Worm (Caenorhabditis elegans) whole organism, mixed stage, embryonic: ENCODE measurements around the gene bmk-1.

Experiments
- lin-32 ChIP-seq: fragments of 200-800 bp; sonication (Bioruptor generic); optimal IDR thresholded peaks from 2 replicates; lab custom pipeline; 2018; ENCODE audit warnings: mild to moderate bottlenecking, missing genetic modification characterization, missing compliant biosample characterization
- nhr-76 ChIP-seq: sonication (generic microtip); optimal IDR thresholded peaks from 2 replicates; lab custom pipeline; 2017; ENCODE audit warnings: missing biosample characterization, missing genetic modification characterization
- pha-4 ChIP-seq: fragments of 150-350 bp; optimal IDR thresholded peaks from 2 replicates; lab custom pipeline; 2018; ENCODE audit warnings: missing biosample characterization, missing genetic modification reagents, missing genetic modification characterization
- snpc-4 ChIP-seq: fragments of 150-350 bp; optimal IDR thresholded peaks from 2 replicates; lab custom pipeline; 2014; ENCODE audit warnings: missing biosample characterization, missing genetic modification characterization
- sptf-1 ChIP-seq: sonication (generic microtip); optimal IDR thresholded peaks from 2 replicates; lab custom pipeline; 2017; ENCODE audit warnings: mild to moderate bottlenecking, missing genetic modification characterization, moderate library complexity, missing compliant biosample characterization
- ztf-11 ChIP-seq: fragments of 150-350 bp; optimal IDR thresholded peaks from 2 replicates; lab custom pipeline; 2014; ENCODE audit warnings: missing biosample characterization, missing genetic modification characterization

- TF ChIP-seq sptf-1 (tag; lab: Kevin White, UChicago) (no peak), nhr-76 (tag; lab: Kevin White, UChicago) (no peak), lin-32 (GFP tag; lab: Kevin White, UChicago) (no peak), snpc-4 (no peak), ztf-11 (tag; lab: Kevin White, UChicago) (no peak), pha-4 (no peak)
Measured at ce11 chrV:14456626-14457025, at the start of gene bmk-1.
